Worm (Caenorhabditis elegans) whole organism, L3 larva: ENCODE results near the gene grk-2.

Experiments used
- ama-1 ChIP-seq: fragments of 150-350 bp; optimal IDR thresholded peaks from 2 replicates; lab custom pipeline; 2018
- nfya-1 ChIP-seq: sonication (generic microtip); optimal IDR thresholded peaks from 2 replicates; lab custom pipeline; 2017; ENCODE audit warnings: missing genetic modification characterization, mild to moderate bottlenecking, missing compliant biosample characterization, antibody characterized with exemption, moderate library complexity; ENCODE audit not compliant: insufficient read depth
- nhr-237 ChIP-seq: fragments of 150-350 bp; optimal IDR thresholded peaks from 2 replicates; lab custom pipeline; 2014; ENCODE audit warnings: missing biosample characterization, missing genetic modification characterization
- nhr-28 ChIP-seq: fragments of 150-350 bp; optimal IDR thresholded peaks from 2 replicates; lab custom pipeline; 2014; ENCODE audit warnings: missing biosample characterization, missing genetic modification characterization
- sea-2 ChIP-seq: fragments of 150-350 bp; sonication (generic microtip); optimal IDR thresholded peaks from 4 replicates; lab custom pipeline; 2014; ENCODE audit warnings: missing biosample characterization, missing genetic modification reagents, missing genetic modification characterization
- skn-1 ChIP-seq: fragments of 150-350 bp; optimal IDR thresholded peaks from 2 replicates; lab custom pipeline; 2014; ENCODE audit warnings: missing biosample characterization, missing genetic modification characterization
- unc-39 ChIP-seq: sonication (generic microtip); optimal IDR thresholded peaks from 4 replicates; lab custom pipeline; 2017; ENCODE audit warnings: missing biosample characterization, missing genetic modification characterization
- unc-62 ChIP-seq: fragments of 150-350 bp; sonication (generic microtip); optimal IDR thresholded peaks from 4 replicates; lab custom pipeline; 2014; ENCODE audit warnings: missing biosample characterization, missing genetic modification reagents, missing genetic modification characterization
- zag-1 ChIP-seq: fragments of 150-350 bp; optimal IDR thresholded peaks from 2 replicates; lab custom pipeline; 2014; ENCODE audit warnings: missing biosample characterization, missing genetic modification characterization

- no peak for TF ChIP-seq nhr-237 (tag; lab: Kevin White, UChicago)
- no peak for TF ChIP-seq sea-2
- no peak for TF ChIP-seq ama-1 (lab: Kevin White, UChicago)
- peak; percentile 50 for TF ChIP-seq unc-62
- no peak for TF ChIP-seq nhr-28 (tag; lab: Kevin White, UChicago)
- TF ChIP-seq nfya-1 (tag; lab: Kevin White, UChicago) = peak; percentile 78
- TF ChIP-seq zag-1 (tag; lab: Kevin White, UChicago) = no peak
- no peak for TF ChIP-seq unc-39 (tag; lab: Kevin White, UChicago)
- no peak for TF ChIP-seq skn-1 (tag; lab: Kevin White, UChicago)
Observed at ce11 chrIII:668303-668893, 7.5 kb upstream of the grk-2 start, which contains the start of gene W02B3.3.
